Worm (Caenorhabditis elegans) whole organism, midembryonic: ENCODE measurements around the gene T14G10.8.

Source experiments
- T22C8.4 ChIP-seq: fragments of 200-800 bp; sonication (Bioruptor generic); IDR thresholded peaks from 2 replicates; pipeline ENCODE4 v1.3.6; 2022; ENCODE audit warnings: missing genetic modification characterization, missing compliant biosample characterization
- flt-1 ChIP-seq: fragments of 200-800 bp; sonication (Bioruptor generic); IDR thresholded peaks from 2 replicates; pipeline ENCODE4 v1.3.6; 2022; ENCODE audit warnings: missing genetic modification characterization, missing compliant biosample characterization
- klf-2 ChIP-seq: fragments of 200-800 bp; sonication (Bioruptor generic); conservative IDR thresholded peaks from 2 replicates; pipeline ENCODE4 v1.3.6; 2022; ENCODE audit warnings: missing genetic modification reagents, missing genetic modification characterization, missing compliant biosample characterization
- ref-1 ChIP-seq: fragments of 200-800 bp; sonication (Bioruptor generic); conservative IDR thresholded peaks from 2 replicates; pipeline ENCODE4 v1.3.6; 2022; ENCODE audit warnings: missing genetic modification reagents, missing genetic modification characterization, missing compliant biosample characterization
- tab-1 ChIP-seq: fragments of 200-800 bp; sonication (Bioruptor generic); IDR thresholded peaks from 2 replicates; pipeline ENCODE4 v1.3.6; 2022; ENCODE audit warnings: missing genetic modification characterization, missing compliant biosample characterization

ce11 chrIV:10146885-10147284 is at the start of gene T14G10.8:
- no peak for TF ChIP-seq flt-1 (GFP tag; lab: Robert Waterston, UW)
- TF ChIP-seq T22C8.4 (GFP tag; lab: Robert Waterston, UW), result no peak
- no peak for TF ChIP-seq tab-1 (GFP tag; lab: Robert Waterston, UW)
- TF ChIP-seq klf-2 (GFP tag; lab: Robert Waterston, UW), result no peak
- no peak for TF ChIP-seq ref-1
